Worm (Caenorhabditis elegans) whole organism, L2 larva: ENCODE results near the gene nhr-56.

ENCODE experiments used
- C34F6.9 ChIP-seq: fragments of 150-350 bp; optimal IDR thresholded peaks from 2 replicates; lab custom pipeline; 2014; ENCODE audit warnings: missing biosample characterization, missing genetic modification characterization
- F13H6.1 ChIP-seq: sonication (generic microtip); optimal IDR thresholded peaks from 2 replicates; lab custom pipeline; 2016; ENCODE audit warnings: missing genetic modification characterization, missing compliant biosample characterization
- ZK546.5 ChIP-seq: sonication (generic microtip); optimal IDR thresholded peaks from 2 replicates; lab custom pipeline; 2017; ENCODE audit warnings: missing biosample characterization, missing genetic modification characterization
- alr-1 ChIP-seq: fragments of 150-350 bp; optimal IDR thresholded peaks from 2 replicates; lab custom pipeline; 2014; ENCODE audit warnings: missing biosample characterization, missing genetic modification characterization
- aly-2 ChIP-seq: fragments of 150-350 bp; optimal IDR thresholded peaks from 2 replicates; lab custom pipeline; 2014; ENCODE audit warnings: missing biosample characterization, missing genetic modification characterization
- ama-1 ChIP-seq: fragments of 150-350 bp; optimal IDR thresholded peaks from 2 replicates; lab custom pipeline; 2018; ENCODE audit warnings: inconsistent platforms
- blmp-1 ChIP-seq: sonication (generic microtip); optimal IDR thresholded peaks from 2 replicates; lab custom pipeline; 2017; ENCODE audit warnings: missing genetic modification characterization, mild to moderate bottlenecking, missing compliant biosample characterization, antibody characterized with exemption, moderate library complexity; ENCODE audit not compliant: insufficient read depth
- ceh-16 ChIP-seq: fragments of 150-350 bp; optimal IDR thresholded peaks from 2 replicates; lab custom pipeline; 2014; ENCODE audit warnings: missing biosample characterization, missing genetic modification characterization
- ceh-82 ChIP-seq: fragments of 150-350 bp; optimal IDR thresholded peaks from 2 replicates; lab custom pipeline; 2014; ENCODE audit warnings: missing biosample characterization, missing genetic modification characterization
- crh-2 ChIP-seq: sonication (generic microtip); optimal IDR thresholded peaks from 2 replicates; lab custom pipeline; 2017; ENCODE audit warnings: missing biosample characterization, missing genetic modification characterization
- dmd-4 ChIP-seq: sonication (generic microtip); optimal IDR thresholded peaks from 2 replicates; lab custom pipeline; 2017; ENCODE audit warnings: missing biosample characterization, missing genetic modification characterization
- elt-1 ChIP-seq: fragments of 150-350 bp; optimal IDR thresholded peaks from 2 replicates; lab custom pipeline; 2014; ENCODE audit warnings: missing biosample characterization, missing genetic modification characterization
- fos-1 ChIP-seq: fragments of 150-350 bp; optimal IDR thresholded peaks from 2 replicates; lab custom pipeline; 2014; ENCODE audit warnings: missing biosample characterization, missing genetic modification characterization
- gmeb-1 ChIP-seq: fragments of 150-350 bp; optimal IDR thresholded peaks from 2 replicates; lab custom pipeline; 2014; ENCODE audit warnings: missing biosample characterization, missing genetic modification characterization
- lin-39 ChIP-seq: fragments of 150-350 bp; optimal IDR thresholded peaks from 2 replicates; lab custom pipeline; 2014; ENCODE audit warnings: missing biosample characterization, missing genetic modification reagents, missing genetic modification characterization
- lsy-2 ChIP-seq, 2 experiments: fragments of 150-350 bp in 1 of 2; sonication (generic microtip) in 1 of 2; optimal IDR thresholded peaks; 2 replicates each; lab custom pipeline; 2014 to 2017; ENCODE audit warnings: missing biosample characterization in 2 of 2, missing genetic modification characterization in 2 of 2
- mab-5 ChIP-seq: fragments of 150-350 bp; optimal IDR thresholded peaks from 2 replicates; lab custom pipeline; 2014; ENCODE audit warnings: missing biosample characterization, missing genetic modification characterization
- mbf-1 ChIP-seq: sonication (generic microtip); optimal IDR thresholded peaks from 2 replicates; lab custom pipeline; 2017; ENCODE audit warnings: missing biosample characterization, missing genetic modification characterization
- nhr-129 ChIP-seq: fragments of 150-350 bp; optimal IDR thresholded peaks from 2 replicates; lab custom pipeline; 2014; ENCODE audit warnings: missing biosample characterization, missing genetic modification characterization
- nhr-23 ChIP-seq: fragments of 150-350 bp; optimal IDR thresholded peaks from 2 replicates; lab custom pipeline; 2014; ENCODE audit warnings: missing biosample characterization, missing genetic modification reagents, missing genetic modification characterization
- peb-1 ChIP-seq: fragments of 150-350 bp; optimal IDR thresholded peaks from 2 replicates; lab custom pipeline; 2014; ENCODE audit warnings: missing biosample characterization, missing genetic modification characterization
- skn-1 ChIP-seq: sonication (generic microtip); optimal IDR thresholded peaks from 2 replicates; lab custom pipeline; 2017; ENCODE audit warnings: missing biosample characterization, missing genetic modification characterization
- sma-9 ChIP-seq, 2 experiments: fragments of 150-350 bp in 1 of 2; sonication (generic microtip) in 1 of 2; optimal IDR thresholded peaks; 2 replicates each; lab custom pipeline; 2014 to 2016; ENCODE audit warnings: missing genetic modification characterization in 2 of 2, mild to moderate bottlenecking in 1 of 2, missing biosample characterization in 1 of 2, missing compliant biosample characterization in 1 of 2, missing genetic modification reagents in 1 of 2, moderate library complexity in 1 of 2
- snpc-4 ChIP-seq: fragments of 150-350 bp; optimal IDR thresholded peaks from 2 replicates; lab custom pipeline; 2014; ENCODE audit warnings: missing biosample characterization, missing genetic modification characterization
- unc-39 ChIP-seq: fragments of 150-350 bp; optimal IDR thresholded peaks from 2 replicates; lab custom pipeline; 2014; ENCODE audit warnings: missing biosample characterization, missing genetic modification characterization
- unc-55 ChIP-seq: fragments of 150-350 bp; sonication (generic microtip); optimal IDR thresholded peaks from 3 replicates; lab custom pipeline; 2014; ENCODE audit warnings: missing biosample characterization, missing genetic modification reagents, missing genetic modification characterization
- zag-1 ChIP-seq: fragments of 150-350 bp; optimal IDR thresholded peaks from 2 replicates; lab custom pipeline; 2014; ENCODE audit warnings: missing biosample characterization, missing genetic modification characterization
- ztf-1 ChIP-seq: fragments of 200-800 bp; sonication (Bioruptor generic); conservative IDR thresholded peaks from 2 replicates; pipeline ENCODE4 v1.3.6; 2022; ENCODE audit warnings: missing genetic modification characterization, missing compliant biosample characterization
- ztf-11 ChIP-seq: sonication (generic microtip); optimal IDR thresholded peaks from 2 replicates; lab custom pipeline; 2017; ENCODE audit warnings: missing biosample characterization, missing genetic modification characterization
- ztf-4 ChIP-seq: fragments of 150-350 bp; optimal IDR thresholded peaks from 2 replicates; lab custom pipeline; 2014; ENCODE audit warnings: missing biosample characterization, missing genetic modification characterization

The nhr-56 gene

ce11 chrV:2206181-2206580 is 12.6 kb upstream of the nhr-56 start, which contains the start of gene srt-40:
TSS of gene srt-40 (minus strand) at chrV:2206281.
- no peak for TF ChIP-seq F13H6.1 (tag; lab: Kevin White, UChicago)
- TF ChIP-seq unc-39 (tag; lab: Kevin White, UChicago) = no peak
- TF ChIP-seq ceh-16 (tag; lab: Kevin White, UChicago) = no peak
- no peak for TF ChIP-seq dmd-4
- TF ChIP-seq nhr-129 = no peak
- no peak for TF ChIP-seq sma-9 (GFP tag; optimal IDR thresholded peaks at IDR 0.05; lab: Kevin White, UChicago)
- TF ChIP-seq sma-9 (tag; optimal IDR thresholded peaks at IDR 0.05; lab: Kevin White, UChicago) = no peak
- no peak for TF ChIP-seq skn-1
- TF ChIP-seq ZK546.5 (tag; lab: Kevin White, UChicago) = no peak
- no peak for TF ChIP-seq gmeb-1
- no peak for TF ChIP-seq alr-1 (tag; lab: Kevin White, UChicago)
- TF ChIP-seq ceh-82 (tag; lab: Kevin White, UChicago) = no peak

- no peak for TF ChIP-seq elt-1 (tag; lab: Kevin White, UChicago)
- TF ChIP-seq lsy-2 (tag; optimal IDR thresholded peaks at IDR 0.05; lab: Kevin White, UChicago) = no peak
- TF ChIP-seq zag-1 = no peak
- TF ChIP-seq aly-2 (tag; lab: Kevin White, UChicago) = no peak
- no peak for TF ChIP-seq ztf-1
- TF ChIP-seq C34F6.9 = no peak
- TF ChIP-seq fos-1 (tag; lab: Kevin White, UChicago) = no peak
- TF ChIP-seq sma-9 (GFP tag; optimal IDR thresholded peaks at IDR 0.05; lab: Kevin White, UChicago) = no peak
- no peak for TF ChIP-seq sma-9 (tag; optimal IDR thresholded peaks at IDR 0.05; lab: Kevin White, UChicago)
- TF ChIP-seq ZK546.5 (tag; lab: Kevin White, UChicago) = no peak
- no peak for TF ChIP-seq ama-1
- TF ChIP-seq gmeb-1 = no peak
- no peak for TF ChIP-seq snpc-4 (tag; lab: Kevin White, UChicago)
- TF ChIP-seq ztf-11 (tag; lab: Kevin White, UChicago) = no peak
- TF ChIP-seq ceh-16 (tag; lab: Kevin White, UChicago) = no peak
- TF ChIP-seq lin-39 (tag; lab: Kevin White, UChicago) = no peak
- TF ChIP-seq peb-1 (tag; lab: Kevin White, UChicago) = no peak
- TF ChIP-seq mab-5 = no peak
- no peak for TF ChIP-seq F13H6.1 (tag; lab: Kevin White, UChicago)
Measured at ce11 chrV:2206801-2207200, 12.0 kb upstream of the nhr-56 start, which contains the start of gene svh-11. TSS of gene svh-11 (plus strand) at chrV:2207101.

ce11 chrV:2207527-2207926 is 11.3 kb upstream of the nhr-56 start:
- TF ChIP-seq ZK546.5 (tag; lab: Kevin White, UChicago) = no peak
- no peak for TF ChIP-seq sma-9 (GFP tag; optimal IDR thresholded peaks at IDR 0.05; lab: Kevin White, UChicago)
- TF ChIP-seq sma-9 (tag; optimal IDR thresholded peaks at IDR 0.05; lab: Kevin White, UChicago) = no peak
- TF ChIP-seq ztf-4 = no peak

ce11 chrV:2211936-2212335 is 6.9 kb upstream of the nhr-56 start, which contains the start of gene nhr-133:
TSS of gene nhr-133 (minus strand) at chrV:2212118.
- TF ChIP-seq blmp-1 (tag; lab: Kevin White, UChicago) = no peak
- TF ChIP-seq fos-1 (tag; lab: Kevin White, UChicago) = peak; percentile 23
- TF ChIP-seq crh-2 (tag; lab: Kevin White, UChicago) = peak; percentile 38
- peak; percentile 7 for TF ChIP-seq nhr-129
- TF ChIP-seq nhr-23 (tag; lab: Kevin White, UChicago) = no peak
- TF ChIP-seq sma-9 (GFP tag; optimal IDR thresholded peaks at IDR 0.05; lab: Kevin White, UChicago) = peak; percentile 73
- no peak for TF ChIP-seq sma-9 (tag; optimal IDR thresholded peaks at IDR 0.05; lab: Kevin White, UChicago)
- TF ChIP-seq F13H6.1 (tag; lab: Kevin White, UChicago) = peak; percentile 3

- TF ChIP-seq fos-1 (tag; lab: Kevin White, UChicago) = peak; percentile 56
- TF ChIP-seq sma-9 (GFP tag; optimal IDR thresholded peaks at IDR 0.05; lab: Kevin White, UChicago) = peak; percentile 35
- TF ChIP-seq sma-9 (tag; optimal IDR thresholded peaks at IDR 0.05; lab: Kevin White, UChicago) = no peak
- TF ChIP-seq unc-55 (GFP tag; lab: Kevin White, UChicago) = peak; percentile 30
- no peak for TF ChIP-seq aly-2 (tag; lab: Kevin White, UChicago)
- peak; percentile 2 for TF ChIP-seq gmeb-1
- TF ChIP-seq lsy-2 (tag; optimal IDR thresholded peaks at IDR 0.05; lab: Kevin White, UChicago) = peak in 1 of 2 experiments; percentile 21
- TF ChIP-seq mbf-1 = no peak
- TF ChIP-seq mab-5 = no peak
Measured at ce11 chrV:2214428-2215038, 4.3 kb upstream of the nhr-56 start, which contains the start of gene nhr-184. TSS of gene nhr-184 (minus strand) at chrV:2214478.
